Worm (Caenorhabditis elegans) whole organism, young adult: ENCODE results near the gene sna-2.

Experiments
- B0019.2 ChIP-seq: fragments of 200-800 bp; sonication (Bioruptor generic); conservative IDR thresholded peaks from 2 replicates; pipeline ENCODE4 v1.3.6; 2022; ENCODE audit warnings: missing genetic modification reagents, missing genetic modification characterization, missing compliant biosample characterization
- B0035.1 ChIP-seq: sonication (generic microtip); optimal IDR thresholded peaks from 2 replicates; lab custom pipeline; 2016; ENCODE audit warnings: missing genetic modification characterization, mild to moderate bottlenecking, missing compliant biosample characterization, missing genotype, missing genetic modification reagents
- B0261.1 ChIP-seq: sonication (generic microtip); optimal IDR thresholded peaks from 2 replicates; lab custom pipeline; 2016; ENCODE audit warnings: mild to moderate bottlenecking, missing genetic modification characterization, moderate library complexity, missing compliant biosample characterization
- B0336.3 ChIP-seq: fragments of 200-800 bp; sonication (Bioruptor generic); IDR thresholded peaks from 2 replicates; pipeline ENCODE4 v1.3.6; 2022; ENCODE audit warnings: missing genetic modification characterization, missing compliant biosample characterization
- C06A6.2 ChIP-seq: fragments of 200-800 bp; sonication (Bioruptor generic); conservative IDR thresholded peaks from 2 replicates; pipeline ENCODE4 v1.3.6; 2022; ENCODE audit warnings: missing genetic modification characterization, missing compliant biosample characterization
- F37B4.10 ChIP-seq: fragments of 200-800 bp; sonication (Bioruptor generic); IDR thresholded peaks from 2 replicates; pipeline ENCODE4 v1.3.6; 2022; ENCODE audit warnings: missing genetic modification characterization, missing compliant biosample characterization
- F52B5.7 ChIP-seq: sonication (generic microtip); optimal IDR thresholded peaks from 2 replicates; lab custom pipeline; 2016; ENCODE audit warnings: mild to moderate bottlenecking, missing genetic modification characterization, missing compliant biosample characterization
- F55B11.4 ChIP-seq: sonication (generic microtip); optimal IDR thresholded peaks from 2 replicates; lab custom pipeline; 2016; ENCODE audit warnings: missing compliant biosample characterization, missing genetic modification characterization, borderline replicate concordance; ENCODE audit not compliant: insufficient read depth
- F57A8.1 ChIP-seq: fragments of 200-800 bp; sonication (Bioruptor generic); optimal IDR thresholded peaks from 2 replicates; lab custom pipeline; 2018; ENCODE audit warnings: mild to moderate bottlenecking, missing genetic modification characterization, moderate library complexity, missing compliant biosample characterization
- Y53F4B.3 ChIP-seq: fragments of 200-800 bp; sonication (Bioruptor generic); IDR thresholded peaks from 2 replicates; pipeline ENCODE4 v1.3.6; 2022; ENCODE audit warnings: missing genetic modification reagents, missing genetic modification characterization, missing compliant biosample characterization
- Y56A3A.18 ChIP-seq: fragments of 200-800 bp; sonication (Bioruptor generic); IDR thresholded peaks from 2 replicates; pipeline ENCODE4 v1.3.6; 2022; ENCODE audit warnings: missing genetic modification reagents, missing genetic modification characterization, missing compliant biosample characterization
- Y79H2A.3 ChIP-seq: fragments of 200-800 bp; sonication (Bioruptor generic); conservative IDR thresholded peaks from 2 replicates; pipeline ENCODE4 v1.3.6; 2022; ENCODE audit warnings: missing genetic modification reagents, missing genetic modification characterization, missing compliant biosample characterization
- ZK185.1 ChIP-seq: sonication (generic microtip); optimal IDR thresholded peaks from 2 replicates; lab custom pipeline; 2016; ENCODE audit warnings: mild to moderate bottlenecking, missing genetic modification characterization, missing compliant biosample characterization; ENCODE audit not compliant: poor library complexity, severe bottlenecking
- ama-1 ChIP-seq, 3 experiments: fragments of 150-350 bp in 1 of 3; sonication (generic microtip) in 2 of 3; optimal IDR thresholded peaks; 2 replicates each; lab custom pipeline; 2014 to 2018; ENCODE audit warnings: missing biosample characterization in 2 of 3, missing genetic modification characterization in 2 of 3, missing genetic modification reagents in 2 of 3
- aptf-3 ChIP-seq: fragments of 200-800 bp; sonication (Bioruptor generic); IDR thresholded peaks from 2 replicates; pipeline ENCODE4 v1.3.6; 2022; ENCODE audit warnings: missing genetic modification characterization, missing compliant biosample characterization
- athp-1 ChIP-seq: sonication (generic microtip); optimal IDR thresholded peaks from 2 replicates; lab custom pipeline; 2017; ENCODE audit warnings: mild to moderate bottlenecking, missing genetic modification characterization, missing compliant biosample characterization
- bed-2 ChIP-seq: fragments of 200-800 bp; sonication (Bioruptor generic); IDR thresholded peaks from 2 replicates; pipeline ENCODE4 v1.3.6; 2022; ENCODE audit warnings: missing genetic modification reagents, missing genetic modification characterization, missing compliant biosample characterization
- cebp-2 ChIP-seq: fragments of 200-800 bp; sonication (Bioruptor generic); IDR thresholded peaks from 2 replicates; pipeline ENCODE4 v1.3.6; 2022; ENCODE audit warnings: missing genetic modification characterization, missing compliant biosample characterization
- ceh-100 ChIP-seq: fragments of 200-800 bp; sonication (Bioruptor generic); IDR thresholded peaks from 2 replicates; pipeline ENCODE4 v1.3.6; 2022; ENCODE audit warnings: missing genetic modification reagents, missing genetic modification characterization, missing compliant biosample characterization
- ceh-27 ChIP-seq: fragments of 200-800 bp; sonication (Bioruptor generic); optimal IDR thresholded peaks from 2 replicates; lab custom pipeline; 2018; ENCODE audit warnings: mild to moderate bottlenecking, missing genetic modification characterization, moderate library complexity, missing compliant biosample characterization
- ceh-58 ChIP-seq: fragments of 200-800 bp; sonication (Bioruptor generic); IDR thresholded peaks from 2 replicates; pipeline ENCODE4 v1.3.6; 2022; ENCODE audit warnings: missing genetic modification characterization, missing compliant biosample characterization
- ceh-91 ChIP-seq: fragments of 200-800 bp; sonication (Bioruptor generic); IDR thresholded peaks from 2 replicates; pipeline ENCODE4 v1.3.6; 2022; ENCODE audit warnings: missing genetic modification reagents, missing genetic modification characterization, missing compliant biosample characterization
- die-1 ChIP-seq: sonication (generic microtip); optimal IDR thresholded peaks from 2 replicates; lab custom pipeline; 2016; ENCODE audit warnings: missing genotype, mild to moderate bottlenecking, missing genetic modification characterization, missing compliant biosample characterization
- dox-1 ChIP-seq: fragments of 200-800 bp; sonication (Bioruptor generic); IDR thresholded peaks from 2 replicates; pipeline ENCODE4 v1.3.6; 2022; ENCODE audit warnings: missing genetic modification reagents, missing genetic modification characterization, missing compliant biosample characterization
- him-1 ChIP-seq: sonication (generic microtip); optimal IDR thresholded peaks from 2 replicates; lab custom pipeline; 2016; ENCODE audit warnings: missing genotype, missing genetic modification reagents, missing genetic modification characterization, missing compliant biosample characterization
- hrde-1 ChIP-seq: sonication (generic microtip); optimal IDR thresholded peaks from 2 replicates; lab custom pipeline; 2016; ENCODE audit warnings: missing genetic modification characterization, mild to moderate bottlenecking, missing compliant biosample characterization, moderate library complexity, missing genotype, missing genetic modification reagents, borderline replicate concordance
- hsf-1 ChIP-seq: fragments of 200-800 bp; sonication (Bioruptor generic); IDR thresholded peaks from 2 replicates; pipeline ENCODE4 v1.3.6; 2022; ENCODE audit warnings: missing genetic modification reagents, missing genetic modification characterization, missing compliant biosample characterization
- lag-1 ChIP-seq: fragments of 200-800 bp; sonication (Bioruptor generic); IDR thresholded peaks from 2 replicates; pipeline ENCODE4 v1.3.6; 2022; ENCODE audit warnings: missing genetic modification reagents, missing genetic modification characterization, missing compliant biosample characterization
- let-607 ChIP-seq, 2 experiments: fragments of 200-800 bp in 1 of 2; sonication (Bioruptor generic) in 1 of 2; sonication (generic microtip) in 1 of 2; optimal IDR thresholded peaks; 2 replicates each; lab custom pipeline; 2016 to 2018; ENCODE audit warnings: mild to moderate bottlenecking in 2 of 2, missing compliant biosample characterization in 2 of 2, missing genetic modification characterization in 2 of 2, moderate library complexity in 2 of 2, missing genotype in 1 of 2
- lin-26 ChIP-seq: fragments of 200-800 bp; sonication (Bioruptor generic); IDR thresholded peaks from 2 replicates; pipeline ENCODE4 v1.3.6; 2022; ENCODE audit warnings: missing genetic modification reagents, missing genetic modification characterization, missing compliant biosample characterization
- lin-40 ChIP-seq: sonication (generic microtip); optimal IDR thresholded peaks from 2 replicates; lab custom pipeline; 2016; ENCODE audit warnings: missing genetic modification characterization, mild to moderate bottlenecking, missing compliant biosample characterization, missing genotype, missing genetic modification reagents
- lin-54 ChIP-seq: fragments of 200-800 bp; sonication (Bioruptor generic); optimal IDR thresholded peaks from 2 replicates; lab custom pipeline; 2018; ENCODE audit warnings: mild to moderate bottlenecking, missing genetic modification characterization, missing compliant biosample characterization
- lsl-1 ChIP-seq: fragments of 200-800 bp; sonication (Bioruptor generic); optimal IDR thresholded peaks from 2 replicates; lab custom pipeline; 2018; ENCODE audit warnings: mild to moderate bottlenecking, missing genetic modification characterization, moderate library complexity, missing compliant biosample characterization
- madf-10 ChIP-seq: sonication (generic microtip); optimal IDR thresholded peaks from 2 replicates; lab custom pipeline; 2016; ENCODE audit warnings: mild to moderate bottlenecking, missing genetic modification characterization, missing compliant biosample characterization
- mxl-1 ChIP-seq: sonication (generic microtip); optimal IDR thresholded peaks from 2 replicates; lab custom pipeline; 2016; ENCODE audit warnings: missing genetic modification characterization, missing compliant biosample characterization
- nfya-1 ChIP-seq: sonication (generic microtip); optimal IDR thresholded peaks from 2 replicates; lab custom pipeline; 2017; ENCODE audit warnings: antibody characterized with exemption, missing compliant biosample characterization, missing genetic modification characterization, borderline replicate concordance; ENCODE audit not compliant: insufficient read depth
- nhr-179 ChIP-seq: sonication (generic microtip); optimal IDR thresholded peaks from 2 replicates; lab custom pipeline; 2016; ENCODE audit warnings: mild to moderate bottlenecking, missing genetic modification characterization, missing compliant biosample characterization
- nhr-27 ChIP-seq: fragments of 200-800 bp; sonication (Bioruptor generic); optimal IDR thresholded peaks from 2 replicates; lab custom pipeline; 2018; ENCODE audit warnings: mild to moderate bottlenecking, missing genetic modification characterization, moderate library complexity, missing compliant biosample characterization
- pbrm-1 ChIP-seq: fragments of 200-800 bp; sonication (Bioruptor generic); IDR thresholded peaks from 2 replicates; pipeline ENCODE4 v1.3.6; 2022; ENCODE audit warnings: missing genetic modification reagents, missing genetic modification characterization, missing compliant biosample characterization
- pha-4 ChIP-seq: fragments of 150-350 bp; sonication (generic microtip); optimal IDR thresholded peaks from 2 replicates; lab custom pipeline; 2014; ENCODE audit warnings: missing biosample characterization, missing genetic modification reagents, missing genetic modification characterization
- rcor-1 ChIP-seq: fragments of 200-800 bp; sonication (Bioruptor generic); IDR thresholded peaks from 2 replicates; pipeline ENCODE4 v1.3.6; 2022; ENCODE audit warnings: missing genetic modification reagents, missing genetic modification characterization, missing compliant biosample characterization
- snpc-1.1 ChIP-seq: sonication (generic microtip); optimal IDR thresholded peaks from 2 replicates; lab custom pipeline; 2017; ENCODE audit warnings: missing genetic modification characterization, mild to moderate bottlenecking, missing compliant biosample characterization, antibody characterized with exemption, moderate library complexity, missing genotype, missing genetic modification reagents; ENCODE audit not compliant: insufficient read depth
- snpc-3.4 ChIP-seq: sonication (generic microtip); optimal IDR thresholded peaks from 2 replicates; lab custom pipeline; 2017; ENCODE audit warnings: missing genetic modification characterization, mild to moderate bottlenecking, missing compliant biosample characterization, antibody characterized with exemption, moderate library complexity, missing genotype, missing genetic modification reagents
- tbp1 ChIP-seq: fragments of 200-800 bp; sonication (Bioruptor generic); optimal IDR thresholded peaks from 2 replicates; lab custom pipeline; 2018; ENCODE audit warnings: mild to moderate bottlenecking, missing genetic modification characterization, missing compliant biosample characterization
- unc-130 ChIP-seq: sonication (generic microtip); optimal IDR thresholded peaks from 2 replicates; lab custom pipeline; 2016; ENCODE audit warnings: missing genetic modification reagents, missing genetic modification characterization, missing compliant biosample characterization
- ztf-28 ChIP-seq: fragments of 200-800 bp; sonication (Bioruptor generic); IDR thresholded peaks from 2 replicates; pipeline ENCODE4 v1.3.6; 2022; ENCODE audit warnings: missing genetic modification reagents, missing genetic modification characterization, missing compliant biosample characterization
- ztf-3 ChIP-seq: fragments of 200-800 bp; sonication (Bioruptor generic); optimal IDR thresholded peaks from 2 replicates; lab custom pipeline; 2018; ENCODE audit warnings: mild to moderate bottlenecking, missing genetic modification characterization, missing compliant biosample characterization
- ztf-6 ChIP-seq: fragments of 200-800 bp; sonication (Bioruptor generic); IDR thresholded peaks from 2 replicates; pipeline ENCODE4 v1.3.6; 2022; ENCODE audit warnings: missing genetic modification reagents, missing genetic modification characterization, missing compliant biosample characterization

sna-2 gene

ce11 chrIV:9801418-9801817 is 24.0 kb upstream of the sna-2 start (continued):
- TF ChIP-seq let-607 (tag; optimal IDR thresholded peaks at IDR 0.05; lab: Kevin White, UChicago) (peak; percentile 29 to 60), bed-2 (GFP tag; lab: Robert Waterston, UW) (no peak), cebp-2 (GFP tag; lab: Robert Waterston, UW) (no peak), ceh-58 (GFP tag; lab: Robert Waterston, UW) (no peak), ceh-100 (GFP tag; lab: Robert Waterston, UW) (no peak), mxl-1 (no peak), ztf-6 (GFP tag; lab: Robert Waterston, UW) (no peak), F55B11.4 (tag; lab: Kevin White, UChicago) (no peak), F37B4.10 (GFP tag; lab: Robert Waterston, UW) (no peak), him-1 (tag; lab: Kevin White, UChicago) (no peak), lin-54 (peak; percentile 34), ztf-28 (GFP tag; lab: Robert Waterston, UW) (no peak), athp-1 (tag; lab: Kevin White, UChicago) (no peak), ama-1 (optimal IDR thresholded peaks at IDR 0.05; lab: Kevin White, UChicago) (no peak), ama-1 (GFP tag; optimal IDR thresholded peaks at IDR 0.05; lab: Kevin White, UChicago) (no peak), B0019.2 (GFP tag; lab: Robert Waterston, UW) (no peak), ceh-27 (no peak), F52B5.7 (no peak), pbrm-1 (no peak; the same call in 1 of the 2 replicates), snpc-3.4 (tag; lab: Kevin White, UChicago) (no peak), Y53F4B.3 (no peak), B0035.1 (no peak), rcor-1 (GFP tag; lab: Robert Waterston, UW) (no peak), ZK185.1 (no peak), pha-4 (no peak), unc-130 (GFP tag; lab: Kevin White, UChicago) (no peak), Y56A3A.18 (GFP tag; lab: Robert Waterston, UW) (no peak), madf-10 (peak; percentile 42), Y79H2A.3 (GFP tag; lab: Robert Waterston, UW) (no peak), tbp1 (GFP tag; lab: Kevin White, UChicago) (peak; percentile 35), ztf-3 (GFP tag; lab: Kevin White, UChicago) (no peak), nhr-27 (tag; lab: Kevin White, UChicago) (no peak), hrde-1 (tag; lab: Kevin White, UChicago) (no peak), hsf-1 (no peak), lsl-1 (GFP tag; lab: Kevin White, UChicago) (no peak), snpc-1.1 (tag; lab: Kevin White, UChicago) (no peak), F57A8.1 (no peak), aptf-3 (no peak), B0336.3 (GFP tag; lab: Robert Waterston, UW) (no peak), die-1 (tag; lab: Kevin White, UChicago) (no peak), C06A6.2 (no peak), lin-40 (peak; percentile 31), dox-1 (GFP tag; lab: Robert Waterston, UW) (peak; percentile 51; the same call in 1 of the 2 replicates), ceh-91 (GFP tag; lab: Robert Waterston, UW) (no peak), lin-26 (no peak), nhr-179 (tag; lab: Kevin White, UChicago) (no peak), lag-1 (GFP tag; lab: Robert Waterston, UW) (no peak), B0261.1 (tag; lab: Kevin White, UChicago) (no peak), nfya-1 (tag; lab: Kevin White, UChicago) (no peak)
